Fruit fly (Drosophila melanogaster) S2 (cell line): ENCODE results near the gene RpL9.

ENCODE experiments used
- CG8478 ChIP-seq: fragments of >200 bp; optimal IDR thresholded peaks from 2 replicates; lab custom pipeline; 2018
- CTCF ChIP-seq, 2 experiments: fragments of >200 bp; optimal IDR thresholded peaks; 2 replicates each; lab custom pipeline; 2018

RpL9 gene

DNA sequence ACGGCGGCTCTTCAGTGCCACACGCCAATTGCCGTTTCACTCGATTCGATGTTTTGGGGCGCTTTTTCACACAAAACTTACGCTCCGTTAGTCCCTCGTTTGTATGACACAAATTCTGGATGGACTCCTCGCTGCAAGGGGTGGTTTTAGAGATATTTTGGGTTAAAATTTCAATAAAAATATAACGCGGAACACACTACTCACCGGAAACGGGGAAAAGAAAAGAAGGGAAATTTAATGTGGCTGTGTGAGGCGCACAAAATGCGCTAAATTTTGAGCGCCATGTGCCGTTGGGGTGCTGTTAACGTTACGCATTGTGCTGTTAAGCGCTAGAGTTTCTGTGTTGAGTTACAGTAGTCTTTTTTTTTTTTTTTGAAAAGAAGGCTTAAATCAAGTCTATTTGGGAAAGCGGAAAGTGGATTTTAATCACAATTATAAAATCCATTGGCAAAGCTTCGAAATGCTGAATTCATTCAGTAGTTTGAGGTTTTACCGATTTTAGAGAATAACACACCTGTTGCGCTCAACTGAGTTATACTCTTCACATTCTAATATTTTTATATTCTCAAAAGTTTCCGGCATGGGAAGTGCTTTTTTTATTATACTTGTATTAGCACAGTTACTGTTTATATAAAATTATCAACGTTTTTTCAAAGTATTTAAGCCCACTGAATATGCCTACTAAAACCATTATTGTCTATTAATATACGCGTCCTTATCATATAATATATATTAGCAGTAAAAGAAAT, at the start of gene RpL9:
RpL9 (minus strand) TSS at position 265 of the 749 bp plus-strand sequence.
- no peak for TF ChIP-seq CG8478 (lab: Kevin White, UChicago)
- peak in 1 of 2 experiments; percentile 38 for TF ChIP-seq CTCF (optimal IDR thresholded peaks at IDR 0.05; lab: Kevin White, UChicago)

- no peak for TF ChIP-seq CTCF (optimal IDR thresholded peaks at IDR 0.05; lab: Kevin White, UChicago)
- TF ChIP-seq CG8478 (lab: Kevin White, UChicago): no peak
Observed at dm6 chr2L:11053018-11053807, 49.2 kb upstream of the RpL9 start.

dm6 chr2L:11052493-11052788, 48.5 kb upstream of the RpL9 start:
- TF ChIP-seq CG8478 (lab: Kevin White, UChicago): no peak
- TF ChIP-seq CTCF (optimal IDR thresholded peaks at IDR 0.05; lab: Kevin White, UChicago): no peak

- no peak for TF ChIP-seq CG8478 (lab: Kevin White, UChicago)
- no peak for TF ChIP-seq CTCF (optimal IDR thresholded peaks at IDR 0.05; lab: Kevin White, UChicago)
Observed at dm6 chr2L:11051644-11052492, 47.9 kb upstream of the RpL9 start.

- TF ChIP-seq CG8478 (lab: Kevin White, UChicago) (no peak), CTCF (optimal IDR thresholded peaks at IDR 0.05; lab: Kevin White, UChicago) (no peak)
Observed at dm6 chr2L:11049723-11050122, 45.7 kb upstream of the RpL9 start.

- TF ChIP-seq CTCF (optimal IDR thresholded peaks at IDR 0.05; lab: Kevin White, UChicago) (no peak), CG8478 (lab: Kevin White, UChicago) (no peak)
Observed at dm6 chr2L:11048307-11048706, 44.3 kb upstream of the RpL9 start.

DNA sequence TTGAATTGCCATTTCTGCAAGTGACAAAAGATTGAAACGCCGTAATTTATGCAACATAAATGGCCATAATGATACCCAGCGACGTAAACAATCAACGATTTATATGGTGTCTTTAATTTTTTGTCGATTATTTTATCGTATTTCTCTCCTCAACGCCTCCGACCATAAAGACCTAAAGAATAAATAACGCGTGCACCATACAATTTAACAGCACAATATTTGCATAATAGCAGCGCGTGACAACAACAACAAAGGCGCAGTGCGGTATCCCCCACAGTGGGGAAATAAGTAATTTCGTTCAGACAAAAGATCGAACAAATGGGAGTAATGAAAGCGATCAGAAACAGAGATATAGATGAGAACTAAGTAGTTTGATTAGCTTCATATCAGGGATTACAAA, 42.1 kb upstream of the RpL9 start:
- TF ChIP-seq CTCF (optimal IDR thresholded peaks at IDR 0.05; lab: Kevin White, UChicago) (no peak), CG8478 (lab: Kevin White, UChicago) (no peak)

dm6 chr2L:11045467-11045914, 41.5 kb upstream of the RpL9 start:
- TF ChIP-seq CG8478 (lab: Kevin White, UChicago) (no peak), CTCF (optimal IDR thresholded peaks at IDR 0.05; lab: Kevin White, UChicago) (no peak)

- TF ChIP-seq CTCF (optimal IDR thresholded peaks at IDR 0.05; lab: Kevin White, UChicago): no peak
- TF ChIP-seq CG8478 (lab: Kevin White, UChicago): no peak
Observed at dm6 chr2L:11044678-11045466, 40.9 kb upstream of the RpL9 start.

dm6 chr2L:11041785-11042184, 37.8 kb upstream of the RpL9 start:
- TF ChIP-seq CTCF (optimal IDR thresholded peaks at IDR 0.05; lab: Kevin White, UChicago) (no peak), CG8478 (lab: Kevin White, UChicago) (no peak)

DNA sequence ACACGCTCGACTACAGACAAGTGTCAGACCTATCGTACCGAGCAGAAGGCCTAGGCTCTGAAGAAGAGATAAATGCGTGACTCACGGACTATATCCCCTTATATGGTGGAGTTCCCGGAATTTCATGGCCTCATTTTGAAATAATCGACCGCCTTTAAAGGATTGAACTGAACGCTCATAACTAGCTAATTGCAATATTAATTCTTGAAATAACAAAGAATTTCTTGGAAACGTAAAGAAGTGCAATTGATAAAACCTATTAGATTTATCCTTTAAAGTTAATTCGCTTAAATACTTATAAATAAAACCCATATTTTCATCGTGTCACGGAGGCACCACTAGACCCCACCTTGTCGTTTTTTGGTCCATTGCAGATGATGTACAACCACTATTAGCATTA, 37.1 kb upstream of the RpL9 start:
- TF ChIP-seq CTCF (optimal IDR thresholded peaks at IDR 0.05; lab: Kevin White, UChicago) (no peak), CG8478 (lab: Kevin White, UChicago) (no peak)

dm6 chr2L:11039548-11040144, 35.7 kb upstream of the RpL9 start:
- TF ChIP-seq CG8478 (lab: Kevin White, UChicago) (no peak), CTCF (optimal IDR thresholded peaks at IDR 0.05; lab: Kevin White, UChicago) (no peak)

DNA sequence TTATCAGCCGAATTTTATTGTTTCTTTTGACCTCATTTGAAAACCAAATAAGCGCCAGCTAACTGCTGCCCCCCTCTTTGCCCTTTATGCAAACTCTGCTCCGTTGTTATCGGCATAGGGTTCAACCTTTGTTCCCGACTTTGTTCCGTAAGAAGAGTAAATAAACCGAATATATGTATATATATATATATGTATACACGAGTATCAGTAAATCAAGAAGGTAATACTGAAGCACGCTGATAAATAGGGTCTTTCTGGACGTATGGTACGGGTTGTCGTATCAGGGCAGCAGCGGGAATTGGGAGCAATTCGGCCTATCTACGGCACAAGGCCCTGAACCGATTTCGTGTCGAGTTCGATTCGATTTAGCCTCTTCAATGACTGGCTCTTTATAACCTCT, 34.9 kb upstream of the RpL9 start:
- TF ChIP-seq CTCF (optimal IDR thresholded peaks at IDR 0.05; lab: Kevin White, UChicago) (no peak), CG8478 (lab: Kevin White, UChicago) (no peak)
